Fruit fly (Drosophila melanogaster) whole organism, embryonic: ENCODE results near the gene CG5068.

Source experiments
- Atf-2 ChIP-seq: fragments of 200-800 bp; sonication (Bioruptor generic); optimal IDR thresholded peaks from 2 replicates; lab custom pipeline; 2016; ENCODE audit warnings: missing biosample characterization, missing genetic modification characterization
- BtbVII ChIP-seq: fragments of 200-800 bp; sonication (Bioruptor generic); optimal IDR thresholded peaks from 3 replicates; lab custom pipeline; 2017; ENCODE audit warnings: missing biosample characterization, mild to moderate bottlenecking, missing genetic modification characterization
- C15 ChIP-seq: fragments of 200-800 bp; sonication (Bioruptor generic); IDR thresholded peaks from 3 replicates; pipeline ENCODE4 v1.3.6; 2022; ENCODE audit warnings: missing biosample characterization, missing genetic modification characterization
- CG10565 ChIP-seq: fragments of 200-800 bp; sonication (Bioruptor generic); optimal IDR thresholded peaks from 3 replicates; lab custom pipeline; 2016; ENCODE audit warnings: missing biosample characterization, mild to moderate bottlenecking, missing genetic modification characterization
- CG12155 ChIP-seq: fragments of 200-800 bp; sonication (Bioruptor generic); optimal IDR thresholded peaks from 3 replicates; lab custom pipeline; 2016; ENCODE audit warnings: missing biosample characterization, missing genetic modification characterization
- CG1233 ChIP-seq: fragments of 200-800 bp; sonication (Bioruptor generic); optimal IDR thresholded peaks from 4 replicates; lab custom pipeline; 2018; ENCODE audit warnings: missing biosample characterization, mild to moderate bottlenecking, missing genetic modification characterization
- CG12659 ChIP-seq: fragments of 200-800 bp; sonication (Bioruptor generic); optimal IDR thresholded peaks from 3 replicates; lab custom pipeline; 2017; ENCODE audit warnings: mild to moderate bottlenecking, missing biosample characterization, missing genetic modification reagents, missing genetic modification characterization
- CG12942 ChIP-seq: fragments of 200-800 bp; sonication (Bioruptor generic); optimal IDR thresholded peaks from 3 replicates; lab custom pipeline; 2016; ENCODE audit warnings: missing biosample characterization, missing genetic modification characterization
- CG16863 ChIP-seq: fragments of 200-800 bp; sonication (Bioruptor generic); optimal IDR thresholded peaks from 3 replicates; lab custom pipeline; 2016; ENCODE audit warnings: missing biosample characterization, missing genetic modification characterization
- CG17829 ChIP-seq: fragments of 200-800 bp; optimal IDR thresholded peaks from 2 replicates; lab custom pipeline; 2019; ENCODE audit warnings: missing biosample characterization, mild to moderate bottlenecking, missing genetic modification characterization, moderate library complexity
- CG31441 ChIP-seq: fragments of 200-800 bp; sonication (Bioruptor generic); IDR thresholded peaks from 2 replicates; pipeline ENCODE4 v1.3.6; 2022; ENCODE audit warnings: missing biosample characterization, missing genetic modification characterization
- CG34376 ChIP-seq: fragments of 200-800 bp; sonication (Bioruptor generic); optimal IDR thresholded peaks from 2 replicates; lab custom pipeline; 2018; ENCODE audit warnings: missing biosample characterization, mild to moderate bottlenecking, missing genetic modification characterization
- CG3838 ChIP-seq: fragments of 200-800 bp; sonication (Bioruptor generic); optimal IDR thresholded peaks from 3 replicates; lab custom pipeline; 2016; ENCODE audit warnings: missing biosample characterization, missing genetic modification characterization
- CG3995 ChIP-seq: fragments of 200-800 bp; sonication (Bioruptor generic); optimal IDR thresholded peaks from 3 replicates; lab custom pipeline; 2016; ENCODE audit warnings: missing biosample characterization, missing genetic modification characterization
- CG42726 ChIP-seq: fragments of 200-800 bp; sonication (Bioruptor generic); IDR thresholded peaks from 2 replicates; pipeline ENCODE4 v1.3.6; 2022; ENCODE audit warnings: missing biosample characterization, missing genetic modification characterization; ENCODE audit not compliant: partially characterized antibody
- CG4360 ChIP-seq: fragments of 200-800 bp; sonication (Bioruptor generic); IDR thresholded peaks from 2 replicates; pipeline ENCODE4 v1.3.6; 2022; ENCODE audit warnings: missing biosample characterization, missing genetic modification characterization
- D19A ChIP-seq: fragments of 200-800 bp; optimal IDR thresholded peaks from 3 replicates; lab custom pipeline; 2019; ENCODE audit warnings: missing biosample characterization, mild to moderate bottlenecking, missing genetic modification characterization, moderate library complexity
- Dll ChIP-seq: fragments of 200-800 bp; sonication (Bioruptor generic); IDR thresholded peaks from 4 replicates; pipeline ENCODE4 v1.3.6; 2022; ENCODE audit warnings: missing biosample characterization, missing genetic modification characterization; ENCODE audit not compliant: partially characterized antibody
- Ets65A ChIP-seq: fragments of 200-800 bp; sonication (Bioruptor generic); peaks from one replicate; lab custom pipeline; 2016; ENCODE audit warnings: missing biosample characterization, missing genetic modification characterization
- Fer1 ChIP-seq: fragments of 200-800 bp; sonication (Bioruptor generic); optimal IDR thresholded peaks from 2 replicates; lab custom pipeline; 2017; ENCODE audit warnings: missing biosample characterization, mild to moderate bottlenecking, missing genetic modification characterization
- Hr39 ChIP-seq: fragments of >200 bp; optimal IDR thresholded peaks from 2 replicates; lab custom pipeline; 2017
- Hsf ChIP-seq: fragments of 200-800 bp; sonication (Bioruptor generic); optimal IDR thresholded peaks from 3 replicates; lab custom pipeline; 2016; ENCODE audit warnings: missing biosample characterization, missing genetic modification characterization
- NC2α ChIP-seq: fragments of 200-800 bp; sonication (Bioruptor generic); optimal IDR thresholded peaks from 2 replicates; lab custom pipeline; 2016; ENCODE audit warnings: missing biosample characterization, missing genetic modification characterization
- Ravus ChIP-seq: fragments of 200-800 bp; sonication (Bioruptor generic); IDR thresholded peaks from 2 replicates; pipeline ENCODE4 v1.3.6; 2022; ENCODE audit warnings: missing biosample characterization, missing genetic modification characterization
- Spps ChIP-seq: fragments of 200-800 bp; sonication (Bioruptor generic); optimal IDR thresholded peaks from 2 replicates; lab custom pipeline; 2018; ENCODE audit warnings: missing biosample characterization, mild to moderate bottlenecking, missing genetic modification characterization
- Taf1 ChIP-seq: fragments of 200-800 bp; sonication (Bioruptor generic); IDR thresholded peaks from 2 replicates; pipeline ENCODE4 v1.3.6; 2022; ENCODE audit warnings: missing biosample characterization, missing genetic modification characterization
- Usf ChIP-seq: fragments of 200-800 bp; sonication (Bioruptor generic); optimal IDR thresholded peaks from 2 replicates; lab custom pipeline; 2017; ENCODE audit warnings: missing genotype, missing biosample characterization, missing genetic modification characterization
- YL-1 ChIP-seq: fragments of 200-800 bp; sonication (Bioruptor generic); optimal IDR thresholded peaks from 3 replicates; lab custom pipeline; 2017; ENCODE audit warnings: missing biosample characterization, mild to moderate bottlenecking, missing genetic modification characterization
- abd-A ChIP-seq: fragments of 200-800 bp; sonication (Bioruptor generic); optimal IDR thresholded peaks from 3 replicates; lab custom pipeline; 2019; ENCODE audit warnings: missing biosample characterization, mild to moderate bottlenecking, missing genetic modification characterization, moderate library complexity
- ash1 ChIP-seq: fragments of 200-800 bp; sonication (Bioruptor generic); optimal IDR thresholded peaks from 2 replicates; lab custom pipeline; 2018; ENCODE audit warnings: missing biosample characterization, mild to moderate bottlenecking, missing genetic modification characterization
- bcd ChIP-seq: fragments of 200-800 bp; sonication (Bioruptor generic); optimal IDR thresholded peaks from 2 replicates; lab custom pipeline; 2017; ENCODE audit warnings: missing biosample characterization, mild to moderate bottlenecking, missing genetic modification characterization
- btn ChIP-seq: fragments of 200-800 bp; sonication (Bioruptor generic); optimal IDR thresholded peaks from 2 replicates; lab custom pipeline; 2016; ENCODE audit warnings: missing biosample characterization, missing genetic modification characterization
- ci ChIP-seq: fragments of 200-800 bp; sonication (Bioruptor generic); IDR thresholded peaks from 3 replicates; pipeline ENCODE4 v1.3.6; 2022; ENCODE audit warnings: missing biosample characterization, missing genetic modification characterization
- danr ChIP-seq: fragments of 200-800 bp; sonication (Bioruptor generic); IDR thresholded peaks from 2 replicates; pipeline ENCODE4 v1.3.6; 2022; ENCODE audit warnings: missing biosample characterization, missing genetic modification characterization
- en ChIP-seq: fragments of 200-800 bp; sonication (Bioruptor generic); optimal IDR thresholded peaks from 2 replicates; lab custom pipeline; 2016; ENCODE audit warnings: missing biosample characterization, missing genetic modification characterization
- exex ChIP-seq: fragments of 200-800 bp; sonication (Bioruptor generic); optimal IDR thresholded peaks from 4 replicates; lab custom pipeline; 2018; ENCODE audit warnings: missing biosample characterization, mild to moderate bottlenecking, missing genetic modification characterization, moderate library complexity
- eyg ChIP-seq: fragments of 200-800 bp; sonication (Bioruptor generic); optimal IDR thresholded peaks from 3 replicates; lab custom pipeline; 2016; ENCODE audit warnings: missing biosample characterization, missing genetic modification characterization
- fd96Cb ChIP-seq: fragments of 200-800 bp; sonication (Bioruptor generic); optimal IDR thresholded peaks from 2 replicates; lab custom pipeline; 2018; ENCODE audit warnings: missing biosample characterization, mild to moderate bottlenecking, missing genetic modification characterization, moderate library complexity
- ftz-f1 ChIP-seq: fragments of 200-800 bp; sonication (Bioruptor generic); optimal IDR thresholded peaks from 2 replicates; lab custom pipeline; 2016; ENCODE audit warnings: missing biosample characterization, missing genetic modification characterization
- gt ChIP-seq: fragments of 200-800 bp; sonication (Bioruptor generic); IDR thresholded peaks from 2 replicates; pipeline ENCODE4 v1.3.6; 2022; ENCODE audit warnings: missing biosample characterization, missing genetic modification characterization
- lilli ChIP-seq: fragments of 200-800 bp; sonication (Bioruptor generic); optimal IDR thresholded peaks from 3 replicates; lab custom pipeline; 2016; ENCODE audit warnings: missing biosample characterization, missing genetic modification characterization
- mam ChIP-seq: fragments of 200-800 bp; sonication (Bioruptor generic); optimal IDR thresholded peaks from 3 replicates; lab custom pipeline; 2016; ENCODE audit warnings: missing biosample characterization, missing genetic modification characterization
- nau ChIP-seq: fragments of 200-800 bp; sonication (Bioruptor generic); optimal IDR thresholded peaks from 3 replicates; lab custom pipeline; 2017; ENCODE audit warnings: missing biosample characterization, mild to moderate bottlenecking, missing genetic modification characterization, missing genetic modification reagents
- nom ChIP-seq: fragments of 200-800 bp; sonication (Bioruptor generic); optimal IDR thresholded peaks from 2 replicates; lab custom pipeline; 2017; ENCODE audit warnings: missing biosample characterization, missing genetic modification characterization, mild to moderate bottlenecking, moderate library complexity, missing genetic modification reagents
- peb ChIP-seq: fragments of 200-800 bp; sonication (Bioruptor generic); IDR thresholded peaks from 2 replicates; pipeline ENCODE4 v1.3.6; 2022; ENCODE audit warnings: missing biosample characterization, missing genetic modification characterization
- salm ChIP-seq: fragments of 200-800 bp; sonication (Bioruptor generic); optimal IDR thresholded peaks from 2 replicates; lab custom pipeline; 2018; ENCODE audit warnings: missing biosample characterization, mild to moderate bottlenecking, missing genetic modification characterization
- sens ChIP-seq: fragments of 200-800 bp; sonication (Bioruptor generic); peaks from one replicate; lab custom pipeline; 2016; ENCODE audit warnings: missing biosample characterization, missing genetic modification characterization
- sug ChIP-seq: fragments of 200-800 bp; optimal IDR thresholded peaks from 2 replicates; lab custom pipeline; 2019; ENCODE audit warnings: missing biosample characterization, mild to moderate bottlenecking, missing genetic modification characterization, moderate library complexity
- toy ChIP-seq: fragments of 200-800 bp; sonication (Bioruptor generic); IDR thresholded peaks from 2 replicates; pipeline ENCODE4 v1.3.6; 2022; ENCODE audit warnings: missing biosample characterization, missing genetic modification characterization
- wek ChIP-seq: fragments of 200-800 bp; sonication (Bioruptor generic); optimal IDR thresholded peaks from 3 replicates; lab custom pipeline; 2018; ENCODE audit warnings: missing biosample characterization, mild to moderate bottlenecking, missing genetic modification characterization, moderate library complexity
- wor ChIP-seq: fragments of 200-800 bp; sonication (Bioruptor generic); IDR thresholded peaks from 2 replicates; pipeline ENCODE4 v1.3.6; 2022; ENCODE audit warnings: missing biosample characterization, missing genetic modification characterization
- zfh1 ChIP-seq: fragments of 200-800 bp; sonication (Bioruptor generic); IDR thresholded peaks from 3 replicates; pipeline ENCODE4 v1.3.6; 2022; ENCODE audit warnings: missing biosample characterization, missing genetic modification characterization

CG5068 gene

dm6 chr3L:8996173-8996767 lies 9.8 kb downstream of the CG5068 start (continued):
- no peak for TF ChIP-seq ftz-f1
- TF ChIP-seq Fer1 (GFP tag; lab: Kevin White, UChicago), result peak; percentile 18
- TF ChIP-seq CG10565 (GFP tag; lab: Kevin White, UChicago), result no peak
- peak; percentile 50 for TF ChIP-seq D19A
- peak; percentile 85 for TF ChIP-seq zfh1 (GFP tag; lab: Robert Waterston, UW)
- TF ChIP-seq ci, result peak; percentile 94
- no peak for TF ChIP-seq btn (GFP tag; lab: Kevin White, UChicago)
- TF ChIP-seq CG34376 (GFP tag; lab: Kevin White, UChicago), result no peak
- peak; percentile 26 for TF ChIP-seq CG12659 (GFP tag; lab: Kevin White, UChicago)
- TF ChIP-seq abd-A (tag; lab: Kevin White, UChicago), result no peak
- TF ChIP-seq mam (GFP tag; lab: Kevin White, UChicago), result peak; percentile 28
- TF ChIP-seq eyg (GFP tag; lab: Kevin White, UChicago), result no peak
- no peak for TF ChIP-seq nau (GFP tag; lab: Kevin White, UChicago)
- peak; percentile 51 for TF ChIP-seq Ets65A (GFP tag; lab: Kevin White, UChicago)
- peak; percentile 43 for TF ChIP-seq CG12155 (GFP tag; lab: Kevin White, UChicago)
- peak; percentile 60 for TF ChIP-seq wor (GFP tag; lab: Robert Waterston, UW)
- peak; percentile 68 for TF ChIP-seq CG17829 (tag; lab: Kevin White, UChicago)
- peak; percentile 30 for TF ChIP-seq CG3995 (GFP tag; lab: Kevin White, UChicago)
- no peak for TF ChIP-seq Hr39 (lab: Kevin White, UChicago)
- TF ChIP-seq CG16863 (GFP tag; lab: Kevin White, UChicago), result peak; percentile 45
- TF ChIP-seq en (GFP tag; lab: Kevin White, UChicago), result no peak
- TF ChIP-seq CG1233 (GFP tag; lab: Kevin White, UChicago), result peak; percentile 39
- TF ChIP-seq CG3838 (GFP tag; lab: Kevin White, UChicago), result no peak
- TF ChIP-seq fd96Cb (tag; lab: Kevin White, UChicago), result peak; percentile 71
- TF ChIP-seq salm (tag; lab: Kevin White, UChicago), result peak; percentile 34
- TF ChIP-seq C15 (GFP tag; lab: Robert Waterston, UW), result no peak
- TF ChIP-seq exex (tag; lab: Kevin White, UChicago), result no peak
- no peak; the same call in 1 of the 2 replicates for TF ChIP-seq CG31441 (GFP tag; lab: Robert Waterston, UW)
- TF ChIP-seq bcd (GFP tag; lab: Kevin White, UChicago), result peak; percentile 38
- no peak for TF ChIP-seq Dll
- peak; percentile 31 for TF ChIP-seq Spps
- 0 out of 2 replicates have a peak, but pooled peaks have one; percentile 9 for TF ChIP-seq danr (GFP tag; lab: Robert Waterston, UW)
- no peak for TF ChIP-seq Taf1
- TF ChIP-seq sug (tag; lab: Kevin White, UChicago), result no peak
- no peak for TF ChIP-seq NC2α (GFP tag; lab: Kevin White, UChicago)
- peak; percentile 58 for TF ChIP-seq Hsf (GFP tag; lab: Kevin White, UChicago)
- no peak for TF ChIP-seq toy (GFP tag; lab: Robert Waterston, UW)
- TF ChIP-seq CG4360, result no peak
- TF ChIP-seq wek, result no peak
- no peak for TF ChIP-seq YL-1
- TF ChIP-seq nom (GFP tag; lab: Kevin White, UChicago), result no peak
- TF ChIP-seq sens (GFP tag; lab: Kevin White, UChicago), result peak; percentile 93
- peak; percentile 41 for TF ChIP-seq CG12942 (GFP tag; lab: Kevin White, UChicago)
- TF ChIP-seq gt (GFP tag; lab: Robert Waterston, UW), result no peak
- TF ChIP-seq peb (GFP tag; lab: Robert Waterston, UW), result peak; percentile 52; the same call in 1 of the 2 replicates
- no peak; the same call in 1 of the 2 replicates for TF ChIP-seq Ravus (GFP tag; lab: Robert Waterston, UW)
- peak; percentile 68 for TF ChIP-seq lilli
- TF ChIP-seq BtbVII (GFP tag; lab: Kevin White, UChicago), result no peak
- TF ChIP-seq Usf (GFP tag; lab: Kevin White, UChicago), result peak; percentile 3
- TF ChIP-seq ash1 (GFP tag; lab: Kevin White, UChicago), result no peak
- TF ChIP-seq CG42726 (GFP tag; lab: Robert Waterston, UW), result no peak
- no peak for TF ChIP-seq Atf-2 (GFP tag; lab: Kevin White, UChicago)
